Fruit fly (Drosophila melanogaster): ENCODE measurements around the gene Nuak.

The Nuak gene

DNA sequence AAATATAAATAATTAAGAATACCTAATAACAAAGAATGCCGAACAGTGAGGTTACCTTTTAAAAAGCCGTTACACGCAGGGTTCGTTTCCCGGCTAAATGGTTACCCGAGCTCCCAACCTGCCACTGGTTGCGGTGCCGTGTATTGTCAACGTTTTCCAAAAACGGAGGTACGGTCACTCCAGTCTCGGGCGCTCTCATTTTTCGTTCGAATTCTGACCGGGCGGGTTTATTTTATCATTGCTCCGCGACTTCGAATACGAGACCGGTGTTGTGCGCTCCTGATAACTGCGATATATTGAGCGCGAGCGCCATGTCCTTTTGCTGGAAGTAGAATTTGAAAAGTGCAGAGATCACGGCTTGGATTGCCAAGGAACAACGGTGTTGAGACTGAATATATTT, 85.9 kb downstream of the Nuak start, which contains the start of gene jumu (continued):
- TF ChIP-seq ara (GFP tag; IDR thresholded peaks at IDR 0.05): no peak
- no peak for TF ChIP-seq cad (GFP tag; optimal IDR thresholded peaks at IDR 0.05)
- TF ChIP-seq CG6854 (GFP tag; optimal IDR thresholded peaks at IDR 0.05): no peak
- TF ChIP-seq CG6765 (GFP tag; optimal IDR thresholded peaks at IDR 0.05): no peak
- TF ChIP-seq cas (GFP tag; IDR thresholded peaks at IDR 0.05): no peak
- no peak for TF ChIP-seq CG9817 (tag; optimal IDR thresholded peaks at IDR 0.05)
- peak; percentile 21 for TF ChIP-seq grau (tag; optimal IDR thresholded peaks at IDR 0.05)
- TF ChIP-seq caup (GFP tag; optimal IDR thresholded peaks at IDR 0.05; ENCODE audit: severe bottlenecking): no peak
- TF ChIP-seq hkb (optimal IDR thresholded peaks at IDR 0.05): peak; percentile 18
- no peak for TF ChIP-seq hkb (GFP tag; IDR thresholded peaks at IDR 0.05)
- no peak for TF ChIP-seq CG13287 (GFP tag; IDR thresholded peaks at IDR 0.05; ENCODE audit: partially characterized antibody)
- TF ChIP-seq CG9609 (GFP tag; optimal IDR thresholded peaks at IDR 0.05): peak; percentile 40
- peak; percentile 21 to 32 for TF ChIP-seq Trl (optimal IDR thresholded peaks at IDR 0.05)
- TF ChIP-seq Trl (GFP tag; optimal IDR thresholded peaks at IDR 0.05): peak; percentile 50
- TF ChIP-seq fd64A (GFP tag; optimal IDR thresholded peaks at IDR 0.05): no peak
- TF ChIP-seq sd (tag; optimal IDR thresholded peaks at IDR 0.05): peak; percentile 49
- no peak for TF ChIP-seq CG2875 (GFP tag; optimal IDR thresholded peaks at IDR 0.05)
- TF ChIP-seq Dek (tag; optimal IDR thresholded peaks at IDR 0.05): peak; percentile 49
- no peak for TF ChIP-seq CG6654 (GFP tag; optimal IDR thresholded peaks at IDR 0.05)
- TF ChIP-seq run (tag; optimal IDR thresholded peaks at IDR 0.05): no peak
- no peak for TF ChIP-seq CG17912 (GFP tag; optimal IDR thresholded peaks at IDR 0.05)
- TF ChIP-seq insv (GFP tag; optimal IDR thresholded peaks at IDR 0.05): peak in 1 of 2 experiments; percentile 54
- peak; percentile 80 for TF ChIP-seq CoRest (tag; optimal IDR thresholded peaks at IDR 0.05)
- peak; percentile 72 for TF ChIP-seq CTCF (GFP tag; optimal IDR thresholded peaks at IDR 0.05)
- TF ChIP-seq Lhr (GFP tag; optimal IDR thresholded peaks at IDR 0.05): peak; percentile 96
- no peak for TF ChIP-seq ap (GFP tag; IDR thresholded peaks at IDR 0.05)
- peak; percentile 25 for TF ChIP-seq lilli (GFP tag; optimal IDR thresholded peaks at IDR 0.05)
- TF ChIP-seq bbx (GFP tag; IDR thresholded peaks at IDR 0.05; ENCODE audit: partially characterized antibody): no peak
- peak; percentile 78 for TF ChIP-seq scrt (GFP tag; optimal IDR thresholded peaks at IDR 0.05)
- peak; percentile 31 for TF ChIP-seq vfl (GFP tag; optimal IDR thresholded peaks at IDR 0.05)
- peak in 1 of 2 experiments; percentile 61 for TF ChIP-seq Pdp1 (GFP tag; optimal IDR thresholded peaks at IDR 0.05)
- TF ChIP-seq CG3281 (GFP tag; optimal IDR thresholded peaks at IDR 0.05): peak; percentile 19
- TF ChIP-seq phol (tag; optimal IDR thresholded peaks at IDR 0.05): peak; percentile 58
- peak; percentile 46 for TF ChIP-seq Mad (GFP tag; optimal IDR thresholded peaks at IDR 0.05)
- TF ChIP-seq CG11504 (tag; optimal IDR thresholded peaks at IDR 0.05): peak; percentile 75
- no peak for TF ChIP-seq CG6683 (GFP tag; optimal IDR thresholded peaks at IDR 0.05)
- no peak for TF ChIP-seq CG11723 (GFP tag; optimal IDR thresholded peaks at IDR 0.05)
- TF ChIP-seq stwl (tag; optimal IDR thresholded peaks at IDR 0.05): peak; percentile 36
- TF ChIP-seq CG16863 (GFP tag; optimal IDR thresholded peaks at IDR 0.05): no peak
- TF ChIP-seq Ets65A (GFP tag): peak; percentile 83
- TF ChIP-seq Optix (GFP tag; IDR thresholded peaks at IDR 0.05): no peak
- peak; percentile 22 for TF ChIP-seq CG7839 (tag; optimal IDR thresholded peaks at IDR 0.05)
- TF ChIP-seq CG6791 (GFP tag; IDR thresholded peaks at IDR 0.05; ENCODE audit: partially characterized antibody): no peak
- no peak for TF ChIP-seq tap (tag; optimal IDR thresholded peaks at IDR 0.05)
- peak; percentile 58 for TF ChIP-seq BEAF-32 (GFP tag; optimal IDR thresholded peaks at IDR 0.05)
- no peak for TF ChIP-seq CG4730 (GFP tag; IDR thresholded peaks at IDR 0.05)
- TF ChIP-seq CG2199 (GFP tag; IDR thresholded peaks at IDR 0.05): no peak
- no peak for TF ChIP-seq CG18011 (GFP tag; optimal IDR thresholded peaks at IDR 0.05)
- no peak for TF ChIP-seq CG11456 (GFP tag; IDR thresholded peaks at IDR 0.05)
- TF ChIP-seq pb (GFP tag; optimal IDR thresholded peaks at IDR 0.05): no peak
- TF ChIP-seq shn (GFP tag; optimal IDR thresholded peaks at IDR 0.05): peak; percentile 5

Measured in whole organism, embryonic.